Fruit fly (Drosophila melanogaster) S2 (cell line): ENCODE results near the gene cerv.

Source experiments
- CG8478 ChIP-seq: fragments of >200 bp; optimal IDR thresholded peaks from 2 replicates; lab custom pipeline; 2018
- CTCF ChIP-seq, 2 experiments: fragments of >200 bp; optimal IDR thresholded peaks; 2 replicates each; lab custom pipeline; 2018

dm6 chrX:15618953-15619630 lies 41.1 kb upstream of the cerv start:
- TF ChIP-seq CG8478 (no peak), CTCF (optimal IDR thresholded peaks at IDR 0.05; lab: Kevin White, UChicago) (no peak)
